Worm (Caenorhabditis elegans): ENCODE measurements around the gene srz-58.

ce11 chrV:17296443-17296842 is 21.5 kb upstream of the srz-58 start:
- no peak for TF ChIP-seq tab-1 (GFP tag; IDR thresholded peaks at IDR 0.05)
- TF ChIP-seq ztf-29 (GFP tag; IDR thresholded peaks at IDR 0.05), result no peak
- no peak for TF ChIP-seq flt-1 (GFP tag; IDR thresholded peaks at IDR 0.05)
- TF ChIP-seq cog-1 (tag; optimal IDR thresholded peaks at IDR 0.05), result no peak
- no peak for TF ChIP-seq T22C8.4 (GFP tag; IDR thresholded peaks at IDR 0.05)
- TF ChIP-seq ztf-23 (GFP tag; IDR thresholded peaks at IDR 0.05), result no peak
